Worm (Caenorhabditis elegans) whole organism, L3 larva: ENCODE results near the gene T05C12.9.

Experiments used
- ceh-9 ChIP-seq: sonication (generic microtip); optimal IDR thresholded peaks from 2 replicates; lab custom pipeline; 2018; ENCODE audit warnings: missing biosample characterization, missing genetic modification characterization
- lin-15B ChIP-seq: fragments of 150-350 bp; optimal IDR thresholded peaks from 2 replicates; lab custom pipeline; 2014; ENCODE audit warnings: missing biosample characterization, missing genetic modification characterization
- lin-39 ChIP-seq: fragments of 150-350 bp; optimal IDR thresholded peaks from 2 replicates; lab custom pipeline; 2018; ENCODE audit warnings: missing biosample characterization, missing genetic modification reagents, missing genetic modification characterization
- nhr-25 ChIP-seq: sonication (generic microtip); optimal IDR thresholded peaks from 2 replicates; lab custom pipeline; 2017; ENCODE audit warnings: missing biosample characterization, missing genetic modification characterization
- nhr-43 ChIP-seq: sonication (generic microtip); optimal IDR thresholded peaks from 2 replicates; lab custom pipeline; 2016; ENCODE audit warnings: mild to moderate bottlenecking, missing genetic modification characterization, missing compliant biosample characterization; ENCODE audit not compliant: poor library complexity, severe bottlenecking
- nhr-77 ChIP-seq: fragments of 150-350 bp; optimal IDR thresholded peaks from 2 replicates; lab custom pipeline; 2014; ENCODE audit warnings: missing biosample characterization, missing genetic modification characterization
- pqm-1 ChIP-seq: fragments of 150-350 bp; optimal IDR thresholded peaks from 2 replicates; lab custom pipeline; 2017; ENCODE audit warnings: missing biosample characterization, missing genetic modification characterization, inconsistent platforms
- snpc-4 ChIP-seq: fragments of 150-350 bp; optimal IDR thresholded peaks from 2 replicates; lab custom pipeline; 2014; ENCODE audit warnings: missing biosample characterization, missing genetic modification characterization
- unc-62 ChIP-seq: fragments of 150-350 bp; sonication (generic microtip); optimal IDR thresholded peaks from 4 replicates; lab custom pipeline; 2014; ENCODE audit warnings: missing biosample characterization, missing genetic modification reagents, missing genetic modification characterization
- zag-1 ChIP-seq: fragments of 150-350 bp; optimal IDR thresholded peaks from 2 replicates; lab custom pipeline; 2014; ENCODE audit warnings: missing biosample characterization, missing genetic modification characterization
- ztf-11 ChIP-seq: fragments of 150-350 bp; optimal IDR thresholded peaks from 2 replicates; lab custom pipeline; 2014; ENCODE audit warnings: missing biosample characterization, missing genetic modification characterization

DNA sequence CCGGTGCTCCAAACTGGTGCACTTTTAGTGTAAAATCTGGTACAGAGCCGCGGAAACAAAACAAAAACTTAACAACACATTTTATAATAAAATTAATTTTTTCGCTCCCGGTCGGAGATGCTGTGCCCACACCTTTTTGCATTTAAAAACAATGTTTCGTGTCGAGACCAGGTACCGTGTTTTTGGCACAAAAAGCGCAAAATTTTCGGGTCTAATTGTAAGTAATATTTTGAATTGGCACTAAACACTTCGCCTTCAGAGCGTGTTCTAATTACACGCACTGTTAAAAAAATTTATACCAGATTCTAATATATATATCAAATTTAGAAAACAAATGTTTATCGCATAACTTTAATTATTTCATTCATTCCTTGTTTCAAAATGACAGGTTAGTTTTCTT is 11.6 kb downstream of the T05C12.9 start, which contains the start of gene dylt-3:
- TF ChIP-seq lin-39 (tag; lab: Kevin White, UChicago) (no peak), ztf-11 (tag; lab: Kevin White, UChicago) (no peak), pqm-1 (tag; lab: Kevin White, UChicago) (no peak), unc-62 (GFP tag; lab: Kevin White, UChicago) (no peak), ceh-9 (no peak), zag-1 (no peak), nhr-77 (tag; lab: Kevin White, UChicago) (no peak), lin-15B (tag; lab: Kevin White, UChicago) (no peak), nhr-43 (tag; lab: Kevin White, UChicago) (no peak), nhr-25 (tag; lab: Kevin White, UChicago) (no peak), snpc-4 (tag; lab: Kevin White, UChicago) (no peak)
